Worm (Caenorhabditis elegans) whole organism, L1 larva: ENCODE results near the gene C46C2.6.

Source experiments
- C16A3.4 ChIP-seq: fragments of 150-350 bp; optimal IDR thresholded peaks from 2 replicates; lab custom pipeline; 2014; ENCODE audit warnings: missing biosample characterization, missing genetic modification characterization
- C34B4.2 ChIP-seq: sonication (generic microtip); optimal IDR thresholded peaks from 2 replicates; lab custom pipeline; 2017; ENCODE audit warnings: mild to moderate bottlenecking, missing genetic modification characterization, missing compliant biosample characterization
- F16B12.6 ChIP-seq: fragments of 150-350 bp; optimal IDR thresholded peaks from 2 replicates; lab custom pipeline; 2014; ENCODE audit warnings: missing biosample characterization, missing genetic modification characterization
- Y116A8C.19 ChIP-seq: sonication (generic microtip); optimal IDR thresholded peaks from 2 replicates; lab custom pipeline; 2016; ENCODE audit warnings: missing compliant biosample characterization, missing genetic modification characterization, borderline replicate concordance
- alr-1 ChIP-seq: fragments of 200-800 bp; sonication (Bioruptor generic); optimal IDR thresholded peaks from 2 replicates; lab custom pipeline; 2018; ENCODE audit warnings: borderline replicate concordance, mild to moderate bottlenecking, missing genetic modification characterization, missing compliant biosample characterization
- ama-1 ChIP-seq: fragments of 150-350 bp; optimal IDR thresholded peaks from 2 replicates; lab custom pipeline; 2014
- ceh-88 ChIP-seq: fragments of 200-800 bp; sonication (Bioruptor generic); IDR thresholded peaks from 2 replicates; pipeline ENCODE4 v1.3.6; 2022; ENCODE audit warnings: missing genetic modification characterization, missing compliant biosample characterization
- ceh-90 ChIP-seq: sonication (generic microtip); optimal IDR thresholded peaks from 2 replicates; lab custom pipeline; 2016; ENCODE audit warnings: missing genetic modification characterization, missing compliant biosample characterization
- egl-27 ChIP-seq, 2 experiments: fragments of 150-350 bp in 1 of 2; sonication (generic microtip); optimal IDR thresholded peaks; 3 replicates each; lab custom pipeline; 2017 to 2018; ENCODE audit warnings: missing biosample characterization in 2 of 2, missing genetic modification characterization in 2 of 2, missing genetic modification reagents in 2 of 2
- elt-2 ChIP-seq: sonication (generic microtip); optimal IDR thresholded peaks from 2 replicates; lab custom pipeline; 2016; ENCODE audit warnings: missing genetic modification characterization, mild to moderate bottlenecking, inconsistent platforms, missing compliant biosample characterization, missing genetic modification reagents
- ets-5 ChIP-seq: fragments of 200-800 bp; sonication (Bioruptor generic); IDR thresholded peaks from 2 replicates; pipeline ENCODE4 v1.3.6; 2022; ENCODE audit warnings: missing genetic modification characterization, missing compliant biosample characterization
- fkh-10 ChIP-seq: sonication (generic microtip); optimal IDR thresholded peaks from 2 replicates; lab custom pipeline; 2017; ENCODE audit warnings: missing biosample characterization, missing genetic modification reagents, missing genetic modification characterization
- fkh-8 ChIP-seq: sonication (generic microtip); optimal IDR thresholded peaks from 2 replicates; lab custom pipeline; 2016; ENCODE audit warnings: mild to moderate bottlenecking, missing genetic modification characterization, missing compliant biosample characterization
- fos-1 ChIP-seq: fragments of 150-350 bp; optimal IDR thresholded peaks from 2 replicates; lab custom pipeline; 2014; ENCODE audit warnings: missing biosample characterization, missing genetic modification characterization
- grh-1 ChIP-seq: fragments of 200-800 bp; sonication (Bioruptor generic); IDR thresholded peaks from 2 replicates; pipeline ENCODE4 v1.3.6; 2022; ENCODE audit warnings: missing genetic modification reagents, missing genetic modification characterization, missing compliant biosample characterization
- hlh-17 ChIP-seq: fragments of 200-800 bp; sonication (Bioruptor generic); optimal IDR thresholded peaks from 2 replicates; lab custom pipeline; 2018; ENCODE audit warnings: missing genetic modification characterization, mild to moderate bottlenecking, missing compliant biosample characterization, moderate library complexity, borderline replicate concordance
- irx-1 ChIP-seq: sonication (generic microtip); optimal IDR thresholded peaks from 2 replicates; lab custom pipeline; 2016; ENCODE audit warnings: missing genetic modification characterization, missing compliant biosample characterization
- lin-14 ChIP-seq: fragments of 200-800 bp; sonication (Bioruptor generic); optimal IDR thresholded peaks from 2 replicates; lab custom pipeline; 2018; ENCODE audit warnings: mild to moderate bottlenecking, missing genetic modification characterization, moderate library complexity, missing compliant biosample characterization
- lin-15B ChIP-seq: fragments of 150-350 bp; sonication (generic microtip); optimal IDR thresholded peaks from 3 replicates; lab custom pipeline; 2014; ENCODE audit warnings: missing biosample characterization, missing genetic modification characterization
- lin-39 ChIP-seq: fragments of 150-350 bp; optimal IDR thresholded peaks from 2 replicates; lab custom pipeline; 2014; ENCODE audit warnings: missing biosample characterization, missing genetic modification reagents, missing genetic modification characterization
- lir-3 ChIP-seq: sonication (generic microtip); optimal IDR thresholded peaks from 2 replicates; lab custom pipeline; 2016; ENCODE audit warnings: mild to moderate bottlenecking, missing genetic modification characterization, moderate library complexity, missing compliant biosample characterization; ENCODE audit not compliant: poor library complexity
- mab-9 ChIP-seq: fragments of 200-800 bp; sonication (Bioruptor generic); IDR thresholded peaks from 2 replicates; pipeline ENCODE4 v1.3.6; 2022; ENCODE audit warnings: missing genetic modification reagents, missing genetic modification characterization, missing compliant biosample characterization
- mep-1 ChIP-seq: fragments of 150-350 bp; optimal IDR thresholded peaks from 2 replicates; lab custom pipeline; 2014; ENCODE audit warnings: missing biosample characterization, missing genetic modification characterization
- nhr-11 ChIP-seq: fragments of 150-350 bp; optimal IDR thresholded peaks from 2 replicates; lab custom pipeline; 2014; ENCODE audit warnings: missing biosample characterization, missing genetic modification characterization
- nhr-19 ChIP-seq: fragments of 200-800 bp; sonication (Bioruptor generic); conservative IDR thresholded peaks from 2 replicates; pipeline ENCODE4 v1.3.6; 2022; ENCODE audit warnings: missing genetic modification characterization, missing compliant biosample characterization
- nhr-237 ChIP-seq: fragments of 150-350 bp; optimal IDR thresholded peaks from 2 replicates; lab custom pipeline; 2014; ENCODE audit warnings: missing biosample characterization, missing genetic modification characterization
- nhr-28 ChIP-seq: fragments of 150-350 bp; optimal IDR thresholded peaks from 2 replicates; lab custom pipeline; 2014; ENCODE audit warnings: missing biosample characterization, missing genetic modification characterization
- nhr-84 ChIP-seq: sonication (generic microtip); optimal IDR thresholded peaks from 2 replicates; lab custom pipeline; 2017; ENCODE audit warnings: missing biosample characterization, missing genetic modification characterization
- nhr-85 ChIP-seq: sonication (generic microtip); peaks from one replicate; lab custom pipeline; 2016; ENCODE audit warnings: missing genetic modification characterization, inconsistent platforms, missing compliant biosample characterization
- rnt-1 ChIP-seq: sonication (generic microtip); optimal IDR thresholded peaks from 2 replicates; lab custom pipeline; 2016; ENCODE audit warnings: mild to moderate bottlenecking, missing genetic modification characterization, moderate library complexity, missing compliant biosample characterization
- snpc-4 ChIP-seq: fragments of 150-350 bp; optimal IDR thresholded peaks from 2 replicates; lab custom pipeline; 2014; ENCODE audit warnings: missing biosample characterization, missing genetic modification characterization
- sox-4 ChIP-seq: sonication (generic microtip); optimal IDR thresholded peaks from 2 replicates; lab custom pipeline; 2016; ENCODE audit warnings: missing genetic modification characterization, missing compliant biosample characterization
- swsn-7 ChIP-seq: sonication (generic microtip); optimal IDR thresholded peaks from 2 replicates; lab custom pipeline; 2016; ENCODE audit warnings: missing genetic modification characterization, missing compliant biosample characterization
- tlp-1 ChIP-seq: fragments of 150-350 bp; optimal IDR thresholded peaks from 2 replicates; lab custom pipeline; 2014; ENCODE audit warnings: missing biosample characterization, missing genetic modification characterization
- unc-130 ChIP-seq: fragments of 150-350 bp; optimal IDR thresholded peaks from 2 replicates; lab custom pipeline; 2017; ENCODE audit warnings: missing biosample characterization, missing genetic modification characterization, inconsistent platforms
- unc-30 ChIP-seq: sonication (generic microtip); optimal IDR thresholded peaks from 2 replicates; lab custom pipeline; 2017; ENCODE audit warnings: missing biosample characterization, missing genetic modification characterization
- unc-62 ChIP-seq: fragments of 150-350 bp; optimal IDR thresholded peaks from 2 replicates; lab custom pipeline; 2014; ENCODE audit warnings: missing biosample characterization, missing genetic modification reagents, missing genetic modification characterization
- unc-86 ChIP-seq: sonication (generic microtip); optimal IDR thresholded peaks from 2 replicates; lab custom pipeline; 2016; ENCODE audit warnings: missing genetic modification characterization, missing compliant biosample characterization
- xbp-1 ChIP-seq: sonication (generic microtip); optimal IDR thresholded peaks from 2 replicates; lab custom pipeline; 2016; ENCODE audit warnings: missing genetic modification characterization, missing compliant biosample characterization
- zip-4 ChIP-seq: fragments of 200-800 bp; sonication (Bioruptor generic); optimal IDR thresholded peaks from 2 replicates; lab custom pipeline; 2018; ENCODE audit warnings: mild to moderate bottlenecking, missing genetic modification characterization, moderate library complexity, missing compliant biosample characterization
- ztf-4 ChIP-seq: fragments of 150-350 bp; optimal IDR thresholded peaks from 2 replicates; lab custom pipeline; 2014; ENCODE audit warnings: missing biosample characterization, missing genetic modification characterization

Gene C46C2.6

DNA sequence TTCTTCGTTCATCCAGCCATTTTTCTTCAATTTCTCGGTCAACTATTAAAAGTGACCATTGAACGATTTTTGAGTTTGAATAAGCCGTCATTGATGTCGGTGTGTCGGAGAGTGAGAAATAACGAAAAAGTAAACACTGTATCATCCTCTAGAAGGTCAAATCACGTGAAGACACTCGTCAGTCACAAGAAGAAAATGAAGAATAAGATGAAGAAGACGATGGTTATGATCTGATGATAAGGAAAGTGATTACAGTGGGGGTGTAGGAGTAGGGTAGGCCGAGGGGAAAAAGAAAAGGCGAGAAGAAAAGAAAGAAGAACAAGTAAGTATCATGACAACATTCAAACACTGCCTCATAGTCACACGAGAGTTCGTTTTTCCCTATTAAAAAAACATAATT, 14.1 kb upstream of the C46C2.6 start (continued):
- TF ChIP-seq irx-1 (tag; lab: Kevin White, UChicago), result peak; percentile 34
- no peak for TF ChIP-seq nhr-84 (tag; lab: Kevin White, UChicago)
- peak; percentile 84 for TF ChIP-seq nhr-19 (GFP tag; lab: Robert Waterston, UW)
- TF ChIP-seq alr-1, result no peak
- peak; percentile 7 for TF ChIP-seq lir-3 (tag; lab: Kevin White, UChicago)
- TF ChIP-seq fkh-8, result no peak
- no peak for TF ChIP-seq ceh-90 (tag; lab: Kevin White, UChicago)
- TF ChIP-seq rnt-1 (tag; lab: Kevin White, UChicago), result no peak
- TF ChIP-seq xbp-1 (tag; lab: Kevin White, UChicago), result peak; percentile 30
- TF ChIP-seq lin-39 (tag; lab: Kevin White, UChicago), result no peak
- no peak for TF ChIP-seq egl-27 (tag; optimal IDR thresholded peaks at IDR 0.05; lab: Kevin White, UChicago)
- no peak for TF ChIP-seq C34B4.2 (tag; lab: Kevin White, UChicago)
- no peak for TF ChIP-seq nhr-237 (tag; lab: Kevin White, UChicago)
- peak; percentile 85 for TF ChIP-seq lin-14 (GFP tag; lab: Kevin White, UChicago)
- peak; percentile 72 for TF ChIP-seq mep-1 (tag; lab: Kevin White, UChicago)
- peak; percentile 34 for TF ChIP-seq swsn-7 (tag; lab: Kevin White, UChicago)
- TF ChIP-seq unc-86 (tag; lab: Kevin White, UChicago), result no peak
- TF ChIP-seq mab-9, result no peak
- TF ChIP-seq sox-4 (tag; lab: Kevin White, UChicago), result no peak
- no peak for TF ChIP-seq nhr-28 (tag; lab: Kevin White, UChicago)
- TF ChIP-seq elt-2 (tag; lab: Kevin White, UChicago), result peak; percentile 77
- no peak for TF ChIP-seq zip-4 (GFP tag; lab: Kevin White, UChicago)
- no peak for TF ChIP-seq unc-62 (GFP tag; lab: Kevin White, UChicago)
- no peak for TF ChIP-seq unc-30 (tag; lab: Kevin White, UChicago)
- no peak for TF ChIP-seq Y116A8C.19 (tag; lab: Kevin White, UChicago)
- peak; percentile 60 for TF ChIP-seq fos-1 (tag; lab: Kevin White, UChicago)
- TF ChIP-seq unc-130 (tag; lab: Kevin White, UChicago), result peak; percentile 23
- TF ChIP-seq F16B12.6 (tag; lab: Kevin White, UChicago), result no peak
- peak; percentile 74 for TF ChIP-seq C16A3.4
- TF ChIP-seq snpc-4 (tag; lab: Kevin White, UChicago), result no peak
- TF ChIP-seq nhr-85 (tag; lab: Kevin White, UChicago), result peak; percentile 97

- no peak for TF ChIP-seq fkh-10
- TF ChIP-seq grh-1 (GFP tag; lab: Robert Waterston, UW), result no peak
- no peak for TF ChIP-seq ets-5 (GFP tag; lab: Robert Waterston, UW)
- TF ChIP-seq swsn-7 (tag; lab: Kevin White, UChicago), result no peak
- no peak for TF ChIP-seq lir-3 (tag; lab: Kevin White, UChicago)
- TF ChIP-seq snpc-4 (tag; lab: Kevin White, UChicago), result no peak
- TF ChIP-seq C34B4.2 (tag; lab: Kevin White, UChicago), result no peak
- TF ChIP-seq ceh-88 (GFP tag; lab: Robert Waterston, UW), result no peak
- no peak for TF ChIP-seq unc-86 (tag; lab: Kevin White, UChicago)
- no peak for TF ChIP-seq hlh-17
- no peak for TF ChIP-seq ztf-4
- TF ChIP-seq nhr-11 (tag; lab: Kevin White, UChicago), result no peak
- no peak for TF ChIP-seq xbp-1 (tag; lab: Kevin White, UChicago)
- TF ChIP-seq, all 84 proteins: peak for 0
Observed at ce11 chrIV:9199148-9199938, 12.9 kb upstream of the C46C2.6 start.

DNA sequence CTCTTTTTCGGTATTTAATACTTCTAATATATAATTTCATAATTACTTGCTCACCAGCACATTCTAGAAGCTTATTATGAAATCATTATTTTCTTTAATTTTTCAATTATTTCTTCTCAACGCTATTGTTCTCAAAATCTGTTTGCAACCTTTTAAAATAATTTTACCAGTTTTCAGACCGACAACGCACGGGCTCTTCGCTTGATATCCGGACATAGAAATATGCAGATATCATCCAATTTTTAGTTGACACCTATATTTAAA, 12.3 kb upstream of the C46C2.6 start, which contains the start of gene wnk-1:
Gene wnk-1, plus strand, starts transcription at position 165 of the 264 bp plus-strand sequence.
- no peak for TF ChIP-seq elt-2 (tag; lab: Kevin White, UChicago)
- TF ChIP-seq unc-62 (GFP tag; lab: Kevin White, UChicago), result no peak
- TF ChIP-seq ama-1, result no peak
- TF ChIP-seq tlp-1, result no peak
- no peak for TF ChIP-seq fkh-8
- no peak for TF ChIP-seq lin-15B (tag; lab: Kevin White, UChicago)
